Fruit fly (Drosophila melanogaster): ENCODE data around the gene Zcchc7.

Gene Zcchc7

DNA sequence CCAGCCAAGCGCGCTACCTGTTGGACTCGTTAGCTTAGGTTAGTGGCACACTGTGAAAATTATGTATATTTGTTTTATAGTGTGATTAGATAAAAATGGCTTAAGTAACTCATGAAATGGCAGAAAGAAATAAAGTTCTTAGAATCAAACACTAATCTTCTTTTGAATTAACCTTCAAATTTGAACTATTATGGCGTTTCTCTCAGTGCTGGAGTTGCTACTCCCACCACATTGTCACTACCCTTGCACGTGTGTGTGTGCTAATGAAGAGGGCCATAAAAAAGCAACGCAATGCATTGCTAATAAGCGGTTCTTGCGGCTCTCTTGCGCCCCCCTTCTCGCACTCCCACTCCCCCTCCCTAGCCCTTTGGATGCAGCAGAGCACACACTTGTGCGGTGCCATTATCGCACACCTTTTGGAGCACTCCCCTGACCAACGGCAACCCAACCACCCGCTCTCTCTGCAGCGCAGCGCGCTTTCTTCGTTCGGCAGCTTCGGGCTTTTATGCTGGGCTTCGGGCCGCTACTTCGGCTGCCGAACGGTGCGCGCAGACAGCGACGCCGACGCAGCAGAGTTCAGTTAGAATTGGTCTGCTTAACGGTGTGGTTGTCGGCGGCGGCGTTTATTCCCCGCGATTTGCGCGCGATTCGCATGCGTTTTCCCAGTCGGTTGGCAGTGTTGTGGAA is 45.6 kb downstream of the Zcchc7 start (continued):
- peak; percentile 82 for TF ChIP-seq CG11456 (GFP tag; IDR thresholded peaks at IDR 0.05)
- peak; percentile 94 for TF ChIP-seq CG18262 (tag; optimal IDR thresholded peaks at IDR 0.05)
- peak; percentile 57 for TF ChIP-seq HLH54F (GFP tag; optimal IDR thresholded peaks at IDR 0.05)
- peak; percentile 99 for TF ChIP-seq Vsx1 (GFP tag; optimal IDR thresholded peaks at IDR 0.05)
- TF ChIP-seq CG13296 (GFP tag; optimal IDR thresholded peaks at IDR 0.05) = peak; percentile 66
- TF ChIP-seq CG5953 (GFP tag; IDR thresholded peaks at IDR 0.05) = peak; percentile 90
- peak; percentile 86 for TF ChIP-seq CG10209 (GFP tag; optimal IDR thresholded peaks at IDR 0.05)
- peak; percentile 38; the same call in 1 of the 2 replicates for TF ChIP-seq al (GFP tag; IDR thresholded peaks at IDR 0.05)
- peak; percentile 85 for TF ChIP-seq CG10267 (tag; optimal IDR thresholded peaks at IDR 0.05)
- peak; percentile 36 for TF ChIP-seq Nf-YC (tag; optimal IDR thresholded peaks at IDR 0.05)
- no peak for TF ChIP-seq insv (GFP tag; optimal IDR thresholded peaks at IDR 0.05)
- TF ChIP-seq CG4282 (GFP tag; optimal IDR thresholded peaks at IDR 0.05) = peak; percentile 50
- peak; percentile 66 for TF ChIP-seq CG10147 (GFP tag; optimal IDR thresholded peaks at IDR 0.05)
- peak; percentile 36 for TF ChIP-seq CG34376 (GFP tag; optimal IDR thresholded peaks at IDR 0.05)
- peak; percentile 66 for TF ChIP-seq Hmr (GFP tag; optimal IDR thresholded peaks at IDR 0.05)
- TF ChIP-seq hbn (GFP tag; IDR thresholded peaks at IDR 0.05; ENCODE audit: partially characterized antibody) = no peak
- TF ChIP-seq Hr78 (GFP tag; optimal IDR thresholded peaks at IDR 0.05) = peak in 1 of 2 experiments; percentile 88
- TF ChIP-seq mam (GFP tag; optimal IDR thresholded peaks at IDR 0.05) = peak; percentile 85
- TF ChIP-seq H2.0 (GFP tag; IDR thresholded peaks at IDR 0.05) = peak; percentile 93
- no peak for TF ChIP-seq tll (GFP tag; optimal IDR thresholded peaks at IDR 0.05)
- peak; percentile 43 for TF ChIP-seq CG10565 (GFP tag; optimal IDR thresholded peaks at IDR 0.05)
- TF ChIP-seq Aef1 (GFP tag; IDR thresholded peaks at IDR 0.05) = peak; percentile 89
- TF ChIP-seq CG31388 (GFP tag; optimal IDR thresholded peaks at IDR 0.05) = peak; percentile 72
- TF ChIP-seq vnd (GFP tag; IDR thresholded peaks at IDR 0.05; ENCODE audit: partially characterized antibody) = 0 out of 3 replicates have a peak, but pooled peaks have one; percentile 25
- peak; percentile 85 for TF ChIP-seq NfI (GFP tag; optimal IDR thresholded peaks at IDR 0.05)
- TF ChIP-seq her (GFP tag; optimal IDR thresholded peaks at IDR 0.05) = peak; percentile 85
- TF ChIP-seq sens-2 (GFP tag; IDR thresholded peaks at IDR 0.05) = peak; percentile 96
- TF ChIP-seq gro (GFP tag; optimal IDR thresholded peaks at IDR 0.05) = peak; percentile 35
- peak; percentile 53 for TF ChIP-seq exex (tag; optimal IDR thresholded peaks at IDR 0.05)
- TF ChIP-seq lmd (GFP tag; IDR thresholded peaks at IDR 0.05) = peak; percentile 90
- peak; percentile 96 for TF ChIP-seq ATbp (GFP tag; optimal IDR thresholded peaks at IDR 0.05)
- peak; percentile 75 for TF ChIP-seq CG9437 (GFP tag; optimal IDR thresholded peaks at IDR 0.05)
- TF ChIP-seq dm (GFP tag; optimal IDR thresholded peaks at IDR 0.05) = peak; percentile 84
- peak; percentile 100 for TF ChIP-seq CG8359 (GFP tag; optimal IDR thresholded peaks at IDR 0.05; ENCODE audit: borderline replicate concordance)
- no peak for TF ChIP-seq Kr (GFP tag; optimal IDR thresholded peaks at IDR 0.05)
- TF ChIP-seq bab2 (GFP tag; optimal IDR thresholded peaks at IDR 0.05) = peak; percentile 91
- peak; percentile 79 for TF ChIP-seq CG11398 (GFP tag; optimal IDR thresholded peaks at IDR 0.05)
- TF ChIP-seq CG13624 (GFP tag; optimal IDR thresholded peaks at IDR 0.05) = peak; percentile 74
- peak; percentile 87 for TF ChIP-seq Sox100B (GFP tag; optimal IDR thresholded peaks at IDR 0.05)
- TF ChIP-seq CG16779 (GFP tag; IDR thresholded peaks at IDR 0.05) = peak; percentile 73
- TF ChIP-seq CG7786 (GFP tag; optimal IDR thresholded peaks at IDR 0.05) = peak; percentile 79
- peak; percentile 35 to 50 for TF ChIP-seq Trl (optimal IDR thresholded peaks at IDR 0.05)
- TF ChIP-seq Trl (GFP tag; optimal IDR thresholded peaks at IDR 0.05) = peak; percentile 86
- peak; percentile 93 for TF ChIP-seq Nf-YA (GFP tag; IDR thresholded peaks at IDR 0.05)
- peak; percentile 51 for TF ChIP-seq CG7928 (GFP tag; optimal IDR thresholded peaks at IDR 0.05)
- TF ChIP-seq CG4617 (GFP tag; optimal IDR thresholded peaks at IDR 0.05; ENCODE audit: borderline replicate concordance) = peak; percentile 68
- TF ChIP-seq ssp (GFP tag; IDR thresholded peaks at IDR 0.05) = peak; percentile 86
- TF ChIP-seq Dip3 (GFP tag; optimal IDR thresholded peaks at IDR 0.05) = no peak
- TF ChIP-seq HLHmδ (GFP tag; optimal IDR thresholded peaks at IDR 0.05) = peak; percentile 1

Data from whole organism, embryonic.